Worm (Caenorhabditis elegans) whole organism, midembryonic: ENCODE measurements around the gene T09B9.3.

Experiments used
- T22C8.4 ChIP-seq: fragments of 200-800 bp; sonication (Bioruptor generic); IDR thresholded peaks from 2 replicates; pipeline ENCODE4 v1.3.6; 2022; ENCODE audit warnings: missing genetic modification characterization, missing compliant biosample characterization
- cog-1 ChIP-seq: sonication (generic microtip); optimal IDR thresholded peaks from 2 replicates; lab custom pipeline; 2016; ENCODE audit warnings: missing genetic modification characterization, missing compliant biosample characterization
- flt-1 ChIP-seq: fragments of 200-800 bp; sonication (Bioruptor generic); IDR thresholded peaks from 2 replicates; pipeline ENCODE4 v1.3.6; 2022; ENCODE audit warnings: missing genetic modification characterization, missing compliant biosample characterization
- klf-2 ChIP-seq: fragments of 200-800 bp; sonication (Bioruptor generic); conservative IDR thresholded peaks from 2 replicates; pipeline ENCODE4 v1.3.6; 2022; ENCODE audit warnings: missing genetic modification reagents, missing genetic modification characterization, missing compliant biosample characterization
- med-1 ChIP-seq: sonication (generic microtip); optimal IDR thresholded peaks from 2 replicates; lab custom pipeline; 2017; ENCODE audit warnings: missing genetic modification characterization, mild to moderate bottlenecking, missing compliant biosample characterization, antibody characterized with exemption, missing genetic modification reagents; ENCODE audit not compliant: insufficient read depth
- ref-1 ChIP-seq: fragments of 200-800 bp; sonication (Bioruptor generic); conservative IDR thresholded peaks from 2 replicates; pipeline ENCODE4 v1.3.6; 2022; ENCODE audit warnings: missing genetic modification reagents, missing genetic modification characterization, missing compliant biosample characterization
- tab-1 ChIP-seq: fragments of 200-800 bp; sonication (Bioruptor generic); IDR thresholded peaks from 2 replicates; pipeline ENCODE4 v1.3.6; 2022; ENCODE audit warnings: missing genetic modification characterization, missing compliant biosample characterization
- ztf-23 ChIP-seq: fragments of 200-800 bp; sonication (Bioruptor generic); IDR thresholded peaks from 2 replicates; pipeline ENCODE4 v1.3.6; 2022; ENCODE audit warnings: missing genetic modification reagents, missing genetic modification characterization, missing compliant biosample characterization
- ztf-29 ChIP-seq: fragments of 200-800 bp; sonication (Bioruptor generic); IDR thresholded peaks from 2 replicates; pipeline ENCODE4 v1.3.6; 2022; ENCODE audit warnings: missing genetic modification reagents, missing genetic modification characterization, missing compliant biosample characterization

T09B9.3 gene

ce11 chrX:9761266-9761665 lies at the start of gene T09B9.3:
T09B9.3 (minus strand) TSS chrX:9761366.
- TF ChIP-seq ztf-29 (GFP tag; lab: Robert Waterston, UW) (no peak), klf-2 (GFP tag; lab: Robert Waterston, UW) (no peak), med-1 (GFP tag; lab: Kevin White, UChicago) (no peak), T22C8.4 (GFP tag; lab: Robert Waterston, UW) (no peak), flt-1 (GFP tag; lab: Robert Waterston, UW) (no peak), tab-1 (GFP tag; lab: Robert Waterston, UW) (no peak), ztf-23 (GFP tag; lab: Robert Waterston, UW) (no peak), cog-1 (tag; lab: Kevin White, UChicago) (no peak), ref-1 (GFP tag; lab: Robert Waterston, UW) (no peak)

ce11 chrX:9807377-9808048 lies 46.3 kb upstream of the T09B9.3 start, which contains the start of gene lgc-47:
lgc-47 (minus strand) TSS chrX:9807662.
- TF ChIP-seq ztf-29 (GFP tag; lab: Robert Waterston, UW) (0 out of 2 replicates have a peak, but pooled peaks have one; percentile 35), cog-1 (tag; lab: Kevin White, UChicago) (no peak)

- no peak for TF ChIP-seq klf-2 (GFP tag; lab: Robert Waterston, UW)
- no peak for TF ChIP-seq T22C8.4 (GFP tag; lab: Robert Waterston, UW)
- no peak for TF ChIP-seq flt-1 (GFP tag; lab: Robert Waterston, UW)
Observed at ce11 chrX:9805426-9805825, 44.3 kb upstream of the T09B9.3 start.

ce11 chrX:9804735-9805134 lies 43.6 kb upstream of the T09B9.3 start:
- TF ChIP-seq ref-1 (GFP tag; lab: Robert Waterston, UW) (no peak), ztf-23 (GFP tag; lab: Robert Waterston, UW) (no peak), med-1 (GFP tag; lab: Kevin White, UChicago) (no peak), ztf-29 (GFP tag; lab: Robert Waterston, UW) (no peak), tab-1 (GFP tag; lab: Robert Waterston, UW) (no peak), T22C8.4 (GFP tag; lab: Robert Waterston, UW) (no peak), klf-2 (GFP tag; lab: Robert Waterston, UW) (no peak), cog-1 (tag; lab: Kevin White, UChicago) (no peak), flt-1 (GFP tag; lab: Robert Waterston, UW) (no peak)

- TF ChIP-seq ztf-23 (GFP tag; lab: Robert Waterston, UW) (no peak), med-1 (GFP tag; lab: Kevin White, UChicago) (no peak), flt-1 (GFP tag; lab: Robert Waterston, UW) (no peak), T22C8.4 (GFP tag; lab: Robert Waterston, UW) (no peak), ref-1 (GFP tag; lab: Robert Waterston, UW) (no peak), ztf-29 (GFP tag; lab: Robert Waterston, UW) (no peak), tab-1 (GFP tag; lab: Robert Waterston, UW) (no peak), cog-1 (tag; lab: Kevin White, UChicago) (no peak), klf-2 (GFP tag; lab: Robert Waterston, UW) (no peak)
Observed at ce11 chrX:9803603-9804002, 42.4 kb upstream of the T09B9.3 start.

- TF ChIP-seq T22C8.4 (GFP tag; lab: Robert Waterston, UW): no peak
- TF ChIP-seq ztf-29 (GFP tag; lab: Robert Waterston, UW): no peak
- no peak for TF ChIP-seq ref-1 (GFP tag; lab: Robert Waterston, UW)
- TF ChIP-seq tab-1 (GFP tag; lab: Robert Waterston, UW): no peak
- no peak for TF ChIP-seq cog-1 (tag; lab: Kevin White, UChicago)
- no peak for TF ChIP-seq klf-2 (GFP tag; lab: Robert Waterston, UW)
- no peak for TF ChIP-seq med-1 (GFP tag; lab: Kevin White, UChicago)
- TF ChIP-seq ztf-23 (GFP tag; lab: Robert Waterston, UW): no peak
- no peak for TF ChIP-seq flt-1 (GFP tag; lab: Robert Waterston, UW)
Observed at ce11 chrX:9798530-9798929, 37.4 kb upstream of the T09B9.3 start, which contains the start of gene F36G3.3. F36G3.3 (plus strand) TSS chrX:9798835.

ce11 chrX:9796063-9796462 lies 34.9 kb upstream of the T09B9.3 start:
- TF ChIP-seq cog-1 (tag; lab: Kevin White, UChicago) (no peak), ztf-23 (GFP tag; lab: Robert Waterston, UW) (no peak), flt-1 (GFP tag; lab: Robert Waterston, UW) (no peak), T22C8.4 (GFP tag; lab: Robert Waterston, UW) (no peak), med-1 (GFP tag; lab: Kevin White, UChicago) (no peak), ref-1 (GFP tag; lab: Robert Waterston, UW) (no peak), klf-2 (GFP tag; lab: Robert Waterston, UW) (no peak), ztf-29 (GFP tag; lab: Robert Waterston, UW) (no peak), tab-1 (GFP tag; lab: Robert Waterston, UW) (no peak)

- TF ChIP-seq tab-1 (GFP tag; lab: Robert Waterston, UW) (no peak), klf-2 (GFP tag; lab: Robert Waterston, UW) (no peak), cog-1 (tag; lab: Kevin White, UChicago) (no peak), ztf-23 (GFP tag; lab: Robert Waterston, UW) (no peak), med-1 (GFP tag; lab: Kevin White, UChicago) (no peak), ref-1 (GFP tag; lab: Robert Waterston, UW) (no peak), T22C8.4 (GFP tag; lab: Robert Waterston, UW) (no peak), ztf-29 (GFP tag; lab: Robert Waterston, UW) (no peak), flt-1 (GFP tag; lab: Robert Waterston, UW) (no peak)
Observed at ce11 chrX:9795579-9795978, 34.4 kb upstream of the T09B9.3 start.

ce11 chrX:9794173-9794572 lies 33.0 kb upstream of the T09B9.3 start, which contains the start of gene F36G3.2:
F36G3.2 (minus strand) TSS chrX:9794273.
- TF ChIP-seq flt-1 (GFP tag; lab: Robert Waterston, UW) (no peak), ztf-23 (GFP tag; lab: Robert Waterston, UW) (no peak), ztf-29 (GFP tag; lab: Robert Waterston, UW) (no peak), cog-1 (tag; lab: Kevin White, UChicago) (no peak), ref-1 (GFP tag; lab: Robert Waterston, UW) (no peak), T22C8.4 (GFP tag; lab: Robert Waterston, UW) (no peak), klf-2 (GFP tag; lab: Robert Waterston, UW) (no peak), med-1 (GFP tag; lab: Kevin White, UChicago) (no peak), tab-1 (GFP tag; lab: Robert Waterston, UW) (no peak)
